Fruit fly (Drosophila melanogaster): ENCODE results near the gene CG5418.

Gene CG5418

dm6 chr2L:12476115-12476514, 23.1 kb upstream of the CG5418 start:
- peak; percentile 75 for TF ChIP-seq grn (GFP tag; optimal IDR thresholded peaks at IDR 0.05)
- TF ChIP-seq dysf (GFP tag; IDR thresholded peaks at IDR 0.05): no peak
- no peak for TF ChIP-seq CG14441 (GFP tag; IDR thresholded peaks at IDR 0.05)
- TF ChIP-seq exex (tag; optimal IDR thresholded peaks at IDR 0.05): peak; percentile 69

dm6 chr2L:12475308-12475707, 22.3 kb upstream of the CG5418 start:
- peak; percentile 23 for TF ChIP-seq CG8281 (tag; optimal IDR thresholded peaks at IDR 0.05)
- peak; percentile 39 for TF ChIP-seq ATbp (GFP tag; optimal IDR thresholded peaks at IDR 0.05)
- no peak for TF ChIP-seq br (optimal IDR thresholded peaks at IDR 0.05)
- no peak for TF ChIP-seq vnd (GFP tag; IDR thresholded peaks at IDR 0.05; ENCODE audit: partially characterized antibody)
- TF ChIP-seq hth (optimal IDR thresholded peaks at IDR 0.05): no peak
- TF ChIP-seq HHEX (GFP tag; optimal IDR thresholded peaks at IDR 0.05): peak; percentile 59
- TF ChIP-seq aop (GFP tag; IDR thresholded peaks at IDR 0.05): no peak
- no peak for TF ChIP-seq h (optimal IDR thresholded peaks at IDR 0.05)
- no peak for TF ChIP-seq CG4424 (GFP tag; optimal IDR thresholded peaks at IDR 0.05)
- no peak for TF ChIP-seq hb (GFP tag; IDR thresholded peaks at IDR 0.05; ENCODE audit: partially characterized antibody)
- peak in 1 of 2 experiments; percentile 16 for TF ChIP-seq Hr51 (GFP tag; optimal IDR thresholded peaks at IDR 0.05)
- peak; percentile 12 for TF ChIP-seq Blimp-1 (GFP tag; optimal IDR thresholded peaks at IDR 0.05)
- TF ChIP-seq da (GFP tag; optimal IDR thresholded peaks at IDR 0.05): no peak
- peak; percentile 26 for TF ChIP-seq gem (tag; optimal IDR thresholded peaks at IDR 0.05)
- peak; percentile 43 for TF ChIP-seq nau (GFP tag; optimal IDR thresholded peaks at IDR 0.05)
- peak; percentile 28; the same call in 1 of the 2 replicates for TF ChIP-seq Rfx (GFP tag; IDR thresholded peaks at IDR 0.05)
- no peak for TF ChIP-seq jigr1 (GFP tag; IDR thresholded peaks at IDR 0.05)
- no peak for TF ChIP-seq NC2α (GFP tag; optimal IDR thresholded peaks at IDR 0.05)
- TF ChIP-seq tin (GFP tag; optimal IDR thresholded peaks at IDR 0.05): no peak
- peak; percentile 9 for TF ChIP-seq CG10147 (GFP tag; optimal IDR thresholded peaks at IDR 0.05)
- TF ChIP-seq CG34376 (GFP tag; optimal IDR thresholded peaks at IDR 0.05): peak; percentile 73
- no peak for TF ChIP-seq fru (optimal IDR thresholded peaks at IDR 0.05)
- TF ChIP-seq Taf1 (GFP tag; IDR thresholded peaks at IDR 0.05): no peak
- no peak for TF ChIP-seq prd (optimal IDR thresholded peaks at IDR 0.05)
- no peak for TF ChIP-seq prd (GFP tag; IDR thresholded peaks at IDR 0.05)
- TF ChIP-seq CrebB (tag; optimal IDR thresholded peaks at IDR 0.05): peak; percentile 39
- TF ChIP-seq her (GFP tag; optimal IDR thresholded peaks at IDR 0.05): no peak
- no peak for TF ChIP-seq eve (GFP tag; optimal IDR thresholded peaks at IDR 0.05)
- peak; percentile 47 for TF ChIP-seq unpg (GFP tag; optimal IDR thresholded peaks at IDR 0.05)
- no peak for TF ChIP-seq nerfin-2 (GFP tag; IDR thresholded peaks at IDR 0.05; ENCODE audit: partially characterized antibody)
- TF ChIP-seq CG7839 (tag; optimal IDR thresholded peaks at IDR 0.05): peak; percentile 26
- peak; percentile 12 for TF ChIP-seq Asciz (GFP tag; optimal IDR thresholded peaks at IDR 0.05)
- TF ChIP-seq pho (GFP tag; optimal IDR thresholded peaks at IDR 0.05): no peak
- TF ChIP-seq CG10366 (GFP tag; IDR thresholded peaks at IDR 0.05): no peak
- TF ChIP-seq ara (GFP tag; IDR thresholded peaks at IDR 0.05): no peak
- no peak for TF ChIP-seq Adf1 (GFP tag; IDR thresholded peaks at IDR 0.05)
- no peak for TF ChIP-seq CG9932 (GFP tag; IDR thresholded peaks at IDR 0.05)
- no peak for TF ChIP-seq CG30431 (GFP tag; optimal IDR thresholded peaks at IDR 0.05)
- TF ChIP-seq CG12219 (GFP tag; optimal IDR thresholded peaks at IDR 0.05): peak; percentile 20
- peak; percentile 30 for TF ChIP-seq cwo (GFP tag; optimal IDR thresholded peaks at IDR 0.05)
- no peak for TF ChIP-seq Lpt (GFP tag; optimal IDR thresholded peaks at IDR 0.05)
- TF ChIP-seq CG11696 (GFP tag; IDR thresholded peaks at IDR 0.05): no peak
- TF ChIP-seq sqz (GFP tag; optimal IDR thresholded peaks at IDR 0.05): peak; percentile 84
- TF ChIP-seq slou (GFP tag; optimal IDR thresholded peaks at IDR 0.05): no peak
- peak; percentile 59 for TF ChIP-seq caup (GFP tag; optimal IDR thresholded peaks at IDR 0.05; ENCODE audit: severe bottlenecking)
- TF ChIP-seq bcd (GFP tag; optimal IDR thresholded peaks at IDR 0.05): peak; percentile 7
- no peak for TF ChIP-seq Hr39 (optimal IDR thresholded peaks at IDR 0.05)
- TF ChIP-seq CG2199 (GFP tag; IDR thresholded peaks at IDR 0.05): no peak
